Worm (Caenorhabditis elegans): Measurements from ENCODE around the gene paqr-1.

The paqr-1 gene

DNA sequence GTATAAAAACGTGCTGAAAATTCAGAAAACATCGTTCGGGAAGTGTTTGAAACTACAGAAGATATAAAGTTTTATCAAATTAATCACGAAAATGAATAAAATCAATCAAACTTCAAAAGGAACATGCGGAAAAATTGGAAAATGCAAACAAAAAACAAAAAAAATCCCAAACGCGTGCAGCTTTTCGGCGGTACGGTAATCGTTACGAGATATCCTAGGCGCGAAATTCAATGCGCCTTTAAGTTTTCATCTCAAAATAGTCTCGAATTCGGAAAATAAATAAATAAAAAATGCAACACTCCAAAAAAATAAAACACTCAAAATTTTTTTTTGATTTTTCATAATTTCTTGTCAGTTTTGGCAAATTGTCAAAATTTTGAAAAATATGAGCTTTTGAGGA is 25.4 kb downstream of the paqr-1 start:
- no peak for TF ChIP-seq ceh-16 (tag; optimal IDR thresholded peaks at IDR 0.05)
- TF ChIP-seq aly-2 (tag; optimal IDR thresholded peaks at IDR 0.05) = no peak
- no peak for TF ChIP-seq snpc-4 (tag; optimal IDR thresholded peaks at IDR 0.05)
- TF ChIP-seq elt-3 (tag; optimal IDR thresholded peaks at IDR 0.05) = no peak
- no peak for TF ChIP-seq sea-2 (GFP tag; optimal IDR thresholded peaks at IDR 0.05)

DNA sequence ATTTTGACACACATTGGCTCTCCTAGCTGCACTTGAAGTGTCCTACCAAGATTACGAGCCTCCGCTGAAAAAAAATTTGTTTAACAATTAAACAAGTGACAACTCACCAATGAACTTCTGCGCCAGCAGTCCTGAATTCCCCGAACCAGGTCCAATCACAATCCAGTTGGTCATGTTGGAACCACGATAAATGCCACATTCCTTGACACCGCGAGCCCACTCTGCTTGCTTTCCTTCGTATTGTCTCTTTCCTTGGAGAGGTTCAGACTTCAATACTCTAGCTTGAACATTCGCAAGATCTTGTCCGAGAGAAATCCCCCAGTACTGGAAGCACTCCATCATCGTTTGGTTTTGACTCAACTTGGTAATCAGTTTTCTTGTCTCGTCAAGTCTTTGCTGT is 27.0 kb downstream of the paqr-1 start:
- TF ChIP-seq mdl-1 (tag; optimal IDR thresholded peaks at IDR 0.05) (no peak), nhr-67 (tag; optimal IDR thresholded peaks at IDR 0.05) (no peak), nhr-12 (tag; optimal IDR thresholded peaks at IDR 0.05) (no peak), lin-39 (tag; optimal IDR thresholded peaks at IDR 0.05) (no peak), sea-2 (GFP tag; optimal IDR thresholded peaks at IDR 0.05) (no peak), nhr-25 (tag; optimal IDR thresholded peaks at IDR 0.05) (no peak), ZK546.5 (tag; optimal IDR thresholded peaks at IDR 0.05) (no peak), lsy-12 (tag; optimal IDR thresholded peaks at IDR 0.05) (no peak), hmg-11 (tag; optimal IDR thresholded peaks at IDR 0.05) (no peak), ama-1 (optimal IDR thresholded peaks at IDR 0.05) (no peak), nhr-76 (tag; optimal IDR thresholded peaks at IDR 0.05) (no peak)

ce11 chrIV:6526522-6526921 is 28.7 kb downstream of the paqr-1 start:
- no peak for TF ChIP-seq nhr-12 (tag; optimal IDR thresholded peaks at IDR 0.05)
- no peak for TF ChIP-seq ceh-28 (tag; optimal IDR thresholded peaks at IDR 0.05)
- TF ChIP-seq nhr-77 (tag; optimal IDR thresholded peaks at IDR 0.05) = no peak
- no peak for TF ChIP-seq ztf-4 (tag; optimal IDR thresholded peaks at IDR 0.05)
- no peak for TF ChIP-seq ceh-82 (tag; optimal IDR thresholded peaks at IDR 0.05)
- no peak for TF ChIP-seq eor-1 (tag; optimal IDR thresholded peaks at IDR 0.05)
- no peak for TF ChIP-seq sea-2 (GFP tag; optimal IDR thresholded peaks at IDR 0.05)
- TF ChIP-seq pha-4 (tag; optimal IDR thresholded peaks at IDR 0.05) = no peak
- TF ChIP-seq skn-1 (tag; optimal IDR thresholded peaks at IDR 0.05) = no peak
- TF ChIP-seq nhr-76 (tag; optimal IDR thresholded peaks at IDR 0.05) = no peak
- TF ChIP-seq R02D3.7 (tag; optimal IDR thresholded peaks at IDR 0.05) = no peak
- no peak for TF ChIP-seq ceh-9 (tag; optimal IDR thresholded peaks at IDR 0.05)

DNA sequence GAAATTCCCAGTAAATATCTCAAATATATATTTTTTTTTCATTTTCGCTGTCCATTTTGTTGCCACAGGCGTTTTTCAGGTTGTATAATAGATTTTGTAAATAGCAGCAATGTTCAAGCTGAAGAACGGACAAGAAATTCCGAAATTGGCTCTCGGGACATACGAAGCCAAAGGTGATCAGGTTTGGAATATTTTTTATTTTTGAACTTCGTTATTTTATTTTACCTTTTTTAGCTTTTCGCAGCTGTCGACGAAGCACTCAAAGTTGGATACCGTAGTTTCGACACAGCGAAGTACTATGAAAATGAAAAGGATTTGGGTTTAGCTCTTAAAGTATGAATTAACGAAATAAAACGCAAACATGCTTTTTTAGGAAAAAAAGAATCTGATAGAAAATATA is 30.7 kb downstream of the paqr-1 start, which contains the start of gene C01G5.5:
Gene C01G5.5, plus strand, starts transcription at position 80 of the 400 bp plus-strand sequence.
- no peak for TF ChIP-seq skn-1 (tag; optimal IDR thresholded peaks at IDR 0.05)
- TF ChIP-seq nfya-1 (tag; optimal IDR thresholded peaks at IDR 0.05; ENCODE audit: insufficient read depth) = no peak
- TF ChIP-seq ceh-28 (tag; optimal IDR thresholded peaks at IDR 0.05) = no peak
- no peak for TF ChIP-seq nhr-25 (tag; optimal IDR thresholded peaks at IDR 0.05)
- TF ChIP-seq mml-1 (tag; optimal IDR thresholded peaks at IDR 0.05) = no peak
- TF ChIP-seq fkh-10 (GFP tag; optimal IDR thresholded peaks at IDR 0.05) = no peak
- TF ChIP-seq unc-39 (tag; optimal IDR thresholded peaks at IDR 0.05) = no peak
- no peak for TF ChIP-seq nhr-77 (tag; optimal IDR thresholded peaks at IDR 0.05)
- TF ChIP-seq nhr-67 (tag; optimal IDR thresholded peaks at IDR 0.05) = no peak
- no peak for TF ChIP-seq zag-1 (tag; optimal IDR thresholded peaks at IDR 0.05)
- TF ChIP-seq nhr-12 (tag; optimal IDR thresholded peaks at IDR 0.05) = no peak
- TF ChIP-seq nhr-23 (tag; optimal IDR thresholded peaks at IDR 0.05) = no peak
- no peak for TF ChIP-seq eor-1 (tag; optimal IDR thresholded peaks at IDR 0.05)
- no peak for TF ChIP-seq R02D3.7 (tag; optimal IDR thresholded peaks at IDR 0.05)
- no peak for TF ChIP-seq snpc-4 (tag; optimal IDR thresholded peaks at IDR 0.05)

- TF ChIP-seq nhr-25 (tag; optimal IDR thresholded peaks at IDR 0.05) = no peak
- no peak for TF ChIP-seq pqm-1 (tag; optimal IDR thresholded peaks at IDR 0.05)
- TF ChIP-seq eor-1 (tag; optimal IDR thresholded peaks at IDR 0.05) = no peak
- no peak for TF ChIP-seq jun-1 (tag; optimal IDR thresholded peaks at IDR 0.05)
- TF ChIP-seq R02D3.7 (tag; optimal IDR thresholded peaks at IDR 0.05) = no peak
- no peak for TF ChIP-seq egl-27 (tag; optimal IDR thresholded peaks at IDR 0.05)
- no peak for TF ChIP-seq ztf-4 (tag; optimal IDR thresholded peaks at IDR 0.05)
- TF ChIP-seq nhr-67 (tag; optimal IDR thresholded peaks at IDR 0.05) = no peak
- no peak for TF ChIP-seq lin-39 (tag; optimal IDR thresholded peaks at IDR 0.05)
- no peak for TF ChIP-seq aly-2 (tag; optimal IDR thresholded peaks at IDR 0.05)
- no peak for TF ChIP-seq skn-1 (tag; optimal IDR thresholded peaks at IDR 0.05)
- TF ChIP-seq hmg-11 (tag; optimal IDR thresholded peaks at IDR 0.05) = no peak
- no peak for TF ChIP-seq ama-1 (optimal IDR thresholded peaks at IDR 0.05)
- TF ChIP-seq lin-15B (tag; optimal IDR thresholded peaks at IDR 0.05) = no peak
- no peak for TF ChIP-seq daf-12 (tag; optimal IDR thresholded peaks at IDR 0.05)
- no peak for TF ChIP-seq fkh-2 (tag; optimal IDR thresholded peaks at IDR 0.05)
- no peak for TF ChIP-seq ceh-9 (tag; optimal IDR thresholded peaks at IDR 0.05)
- TF ChIP-seq fos-1 (tag; optimal IDR thresholded peaks at IDR 0.05) = no peak
Observed at ce11 chrIV:6523773-6524172, 31.5 kb downstream of the paqr-1 start.
